Worm (Caenorhabditis elegans) whole organism, mixed stage, embryonic: Measurements from ENCODE around the gene srd-46.

Experiments
- M03D4.4 ChIP-seq: sonication (generic microtip); optimal IDR thresholded peaks from 2 replicates; lab custom pipeline; 2017; ENCODE audit warnings: mild to moderate bottlenecking, missing genetic modification characterization, missing compliant biosample characterization
- bed-3 ChIP-seq: fragments of 200-800 bp; sonication (Bioruptor generic); optimal IDR thresholded peaks from 3 replicates; lab custom pipeline; 2018; ENCODE audit warnings: mild to moderate bottlenecking, missing genetic modification characterization, moderate library complexity, missing compliant biosample characterization
- blmp-1 ChIP-seq: fragments of 150-350 bp; optimal IDR thresholded peaks from 2 replicates; lab custom pipeline; 2014; ENCODE audit warnings: missing biosample characterization, missing genetic modification characterization
- ceh-39 ChIP-seq: fragments of 150-350 bp; optimal IDR thresholded peaks from 2 replicates; lab custom pipeline; 2014; ENCODE audit warnings: missing biosample characterization, missing genetic modification characterization
- ceh-43 ChIP-seq: fragments of 200-800 bp; sonication (Bioruptor generic); optimal IDR thresholded peaks from 2 replicates; lab custom pipeline; 2018; ENCODE audit warnings: mild to moderate bottlenecking, missing genetic modification characterization, moderate library complexity, missing compliant biosample characterization
- ceh-83 ChIP-seq: fragments of 200-800 bp; sonication (Bioruptor generic); optimal IDR thresholded peaks from 2 replicates; lab custom pipeline; 2018; ENCODE audit warnings: mild to moderate bottlenecking, missing genetic modification characterization, missing compliant biosample characterization
- ces-1 ChIP-seq: fragments of 150-350 bp; optimal IDR thresholded peaks from 2 replicates; lab custom pipeline; 2014; ENCODE audit warnings: missing biosample characterization, missing genetic modification reagents, missing genetic modification characterization
- cnd-1 ChIP-seq: fragments of 200-800 bp; sonication (Bioruptor generic); optimal IDR thresholded peaks from 2 replicates; lab custom pipeline; 2018; ENCODE audit warnings: mild to moderate bottlenecking, missing genetic modification characterization, missing compliant biosample characterization
- drap-1 ChIP-seq: fragments of 200-800 bp; sonication (Bioruptor generic); optimal IDR thresholded peaks from 3 replicates; lab custom pipeline; 2018; ENCODE audit warnings: mild to moderate bottlenecking, missing genetic modification characterization, missing compliant biosample characterization
- elt-1 ChIP-seq: sonication (generic microtip); optimal IDR thresholded peaks from 2 replicates; lab custom pipeline; 2017; ENCODE audit warnings: missing genetic modification characterization, mild to moderate bottlenecking, missing compliant biosample characterization, antibody characterized with exemption, moderate library complexity, borderline replicate concordance; ENCODE audit not compliant: insufficient read depth
- elt-3 ChIP-seq: fragments of 150-350 bp; optimal IDR thresholded peaks from 2 replicates; lab custom pipeline; 2014; ENCODE audit warnings: missing biosample characterization, missing genetic modification characterization
- flh-1 ChIP-seq: fragments of 200-800 bp; sonication (Bioruptor generic); optimal IDR thresholded peaks from 2 replicates; lab custom pipeline; 2018; ENCODE audit warnings: mild to moderate bottlenecking, missing genetic modification characterization, moderate library complexity, missing compliant biosample characterization
- ham-2 ChIP-seq: fragments of 200-800 bp; sonication (Bioruptor generic); optimal IDR thresholded peaks from 2 replicates; lab custom pipeline; 2018; ENCODE audit warnings: mild to moderate bottlenecking, missing genetic modification characterization, missing compliant biosample characterization
- hlh-1 ChIP-seq: fragments of 150-350 bp; optimal IDR thresholded peaks from 2 replicates; lab custom pipeline; 2014; ENCODE audit warnings: missing biosample characterization, missing genetic modification reagents, missing genetic modification characterization
- lin-13 ChIP-seq: fragments of 150-350 bp; optimal IDR thresholded peaks from 2 replicates; lab custom pipeline; 2014; ENCODE audit warnings: missing biosample characterization, missing genetic modification characterization
- lin-32 ChIP-seq: fragments of 200-800 bp; sonication (Bioruptor generic); optimal IDR thresholded peaks from 2 replicates; lab custom pipeline; 2018; ENCODE audit warnings: mild to moderate bottlenecking, missing genetic modification characterization, missing compliant biosample characterization
- lsy-2 ChIP-seq: fragments of 150-350 bp; optimal IDR thresholded peaks from 2 replicates; lab custom pipeline; 2014; ENCODE audit warnings: missing biosample characterization, missing genetic modification characterization
- mab-5 ChIP-seq: fragments of 150-350 bp; optimal IDR thresholded peaks from 2 replicates; lab custom pipeline; 2014; ENCODE audit warnings: missing biosample characterization, missing genetic modification characterization
- mep-1 ChIP-seq: fragments of 150-350 bp; optimal IDR thresholded peaks from 2 replicates; lab custom pipeline; 2017; ENCODE audit warnings: missing biosample characterization, missing genetic modification reagents, missing genetic modification characterization, inconsistent platforms
- mls-2 ChIP-seq: sonication (generic microtip); optimal IDR thresholded peaks from 2 replicates; lab custom pipeline; 2016; ENCODE audit warnings: mild to moderate bottlenecking, missing genetic modification characterization, moderate library complexity, missing compliant biosample characterization
- nhr-12 ChIP-seq: fragments of 150-350 bp; optimal IDR thresholded peaks from 2 replicates; lab custom pipeline; 2014; ENCODE audit warnings: missing biosample characterization, missing genetic modification characterization
- nhr-2 ChIP-seq: fragments of 150-350 bp; optimal IDR thresholded peaks from 2 replicates; lab custom pipeline; 2014; ENCODE audit warnings: missing biosample characterization, missing genetic modification characterization
- nhr-237 ChIP-seq: fragments of 150-350 bp; optimal IDR thresholded peaks from 2 replicates; lab custom pipeline; 2014; ENCODE audit warnings: missing biosample characterization, missing genetic modification characterization
- nhr-28 ChIP-seq: fragments of 150-350 bp; optimal IDR thresholded peaks from 2 replicates; lab custom pipeline; 2014; ENCODE audit warnings: missing biosample characterization, missing genetic modification characterization
- nhr-76 ChIP-seq: sonication (generic microtip); optimal IDR thresholded peaks from 2 replicates; lab custom pipeline; 2017; ENCODE audit warnings: missing biosample characterization, missing genetic modification characterization
- pha-4 ChIP-seq: fragments of 150-350 bp; optimal IDR thresholded peaks from 2 replicates; lab custom pipeline; 2018; ENCODE audit warnings: missing biosample characterization, missing genetic modification reagents, missing genetic modification characterization
- sem-2 ChIP-seq: fragments of 200-800 bp; sonication (Bioruptor generic); optimal IDR thresholded peaks from 2 replicates; lab custom pipeline; 2018; ENCODE audit warnings: mild to moderate bottlenecking, missing genetic modification characterization, missing compliant biosample characterization
- snpc-4 ChIP-seq: fragments of 150-350 bp; optimal IDR thresholded peaks from 2 replicates; lab custom pipeline; 2014; ENCODE audit warnings: missing biosample characterization, missing genetic modification characterization
- sptf-1 ChIP-seq: sonication (generic microtip); optimal IDR thresholded peaks from 2 replicates; lab custom pipeline; 2017; ENCODE audit warnings: mild to moderate bottlenecking, missing genetic modification characterization, moderate library complexity, missing compliant biosample characterization
- tbx-8 ChIP-seq: fragments of 200-800 bp; sonication (Bioruptor generic); optimal IDR thresholded peaks from 2 replicates; lab custom pipeline; 2018; ENCODE audit warnings: mild to moderate bottlenecking, missing genetic modification characterization, moderate library complexity, missing compliant biosample characterization
- unc-120 ChIP-seq: sonication (generic microtip); optimal IDR thresholded peaks from 2 replicates; lab custom pipeline; 2017; ENCODE audit warnings: missing genetic modification characterization, missing compliant biosample characterization; ENCODE audit not compliant: poor library complexity, severe bottlenecking
- unc-39 ChIP-seq: fragments of 150-350 bp; optimal IDR thresholded peaks from 2 replicates; lab custom pipeline; 2014; ENCODE audit warnings: missing biosample characterization, missing genetic modification characterization
- unc-62 ChIP-seq: fragments of 150-350 bp; optimal IDR thresholded peaks from 2 replicates; lab custom pipeline; 2014; ENCODE audit warnings: missing biosample characterization, missing genetic modification reagents, missing genetic modification characterization
- zip-8 ChIP-seq: fragments of 150-350 bp; optimal IDR thresholded peaks from 2 replicates; lab custom pipeline; 2014; ENCODE audit warnings: missing biosample characterization, missing genetic modification characterization
- ztf-11 ChIP-seq: fragments of 150-350 bp; optimal IDR thresholded peaks from 2 replicates; lab custom pipeline; 2014; ENCODE audit warnings: missing biosample characterization, missing genetic modification characterization

srd-46 gene

ce11 chrX:12362951-12363486 lies 31.1 kb downstream of the srd-46 start:
- no peak for TF ChIP-seq snpc-4 (tag; lab: Kevin White, UChicago)
- TF ChIP-seq elt-3 (tag; lab: Kevin White, UChicago) = peak; percentile 67
- no peak for TF ChIP-seq lin-13
- no peak for TF ChIP-seq tbx-8 (GFP tag; lab: Kevin White, UChicago)
- peak; percentile 56 for TF ChIP-seq pha-4
- TF ChIP-seq lsy-2 (tag; lab: Kevin White, UChicago) = peak; percentile 81
- TF ChIP-seq ceh-43 (GFP tag; lab: Kevin White, UChicago) = no peak
- peak; percentile 70 for TF ChIP-seq mab-5
- TF ChIP-seq elt-1 (tag; lab: Kevin White, UChicago) = no peak
- no peak for TF ChIP-seq M03D4.4
- TF ChIP-seq nhr-237 (tag; lab: Kevin White, UChicago) = peak; percentile 99
- no peak for TF ChIP-seq unc-39 (tag; lab: Kevin White, UChicago)
- TF ChIP-seq zip-8 (tag; lab: Kevin White, UChicago) = no peak
- TF ChIP-seq sptf-1 (tag; lab: Kevin White, UChicago) = no peak
- no peak for TF ChIP-seq nhr-76 (tag; lab: Kevin White, UChicago)
- no peak for TF ChIP-seq flh-1 (GFP tag; lab: Kevin White, UChicago)
- peak; percentile 36 for TF ChIP-seq ceh-39 (tag; lab: Kevin White, UChicago)
- peak; percentile 62 for TF ChIP-seq ces-1
- no peak for TF ChIP-seq ham-2 (GFP tag; lab: Kevin White, UChicago)
- TF ChIP-seq mep-1 (tag; lab: Kevin White, UChicago) = peak; percentile 49
- TF ChIP-seq nhr-28 (tag; lab: Kevin White, UChicago) = peak; percentile 21
- TF ChIP-seq bed-3 (GFP tag; lab: Kevin White, UChicago) = no peak
- peak; percentile 8 for TF ChIP-seq hlh-1
- no peak for TF ChIP-seq cnd-1 (tag; lab: Kevin White, UChicago)
- TF ChIP-seq blmp-1 (tag; lab: Kevin White, UChicago) = no peak
- peak; percentile 61 for TF ChIP-seq unc-62 (GFP tag; lab: Kevin White, UChicago)
- TF ChIP-seq nhr-12 (tag; lab: Kevin White, UChicago) = no peak
- no peak for TF ChIP-seq lin-32 (GFP tag; lab: Kevin White, UChicago)
- peak; percentile 63 for TF ChIP-seq drap-1
- TF ChIP-seq mls-2 (tag; lab: Kevin White, UChicago) = no peak
- peak; percentile 7 for TF ChIP-seq unc-120 (tag; lab: Kevin White, UChicago)
- no peak for TF ChIP-seq sem-2 (GFP tag; lab: Kevin White, UChicago)
- TF ChIP-seq ztf-11 (tag; lab: Kevin White, UChicago) = no peak
- TF ChIP-seq ceh-83 (GFP tag; lab: Kevin White, UChicago) = no peak
- TF ChIP-seq nhr-2 = peak; percentile 30

- TF ChIP-seq hlh-1 (no peak), ztf-11 (tag; lab: Kevin White, UChicago) (no peak)
Observed at ce11 chrX:12364804-12365203, 32.9 kb downstream of the srd-46 start, which contains the start of gene F19H6.5. Gene F19H6.5 (minus strand): TSS chrX:12364904.

ce11 chrX:12365388-12365787 lies 33.5 kb downstream of the srd-46 start, which contains the start of gene F19H6.4:
Gene F19H6.4 (plus strand): TSS chrX:12365688.
- TF ChIP-seq pha-4 (no peak), elt-3 (tag; lab: Kevin White, UChicago) (no peak), flh-1 (GFP tag; lab: Kevin White, UChicago) (no peak), nhr-76 (tag; lab: Kevin White, UChicago) (no peak), mab-5 (no peak), M03D4.4 (no peak), unc-120 (tag; lab: Kevin White, UChicago) (no peak), ceh-83 (GFP tag; lab: Kevin White, UChicago) (no peak), blmp-1 (tag; lab: Kevin White, UChicago) (no peak), ceh-43 (GFP tag; lab: Kevin White, UChicago) (no peak), mep-1 (tag; lab: Kevin White, UChicago) (no peak), hlh-1 (no peak), lsy-2 (tag; lab: Kevin White, UChicago) (no peak), snpc-4 (tag; lab: Kevin White, UChicago) (no peak), unc-39 (tag; lab: Kevin White, UChicago) (no peak), ceh-39 (tag; lab: Kevin White, UChicago) (no peak), sem-2 (GFP tag; lab: Kevin White, UChicago) (no peak), lin-13 (no peak), tbx-8 (GFP tag; lab: Kevin White, UChicago) (no peak)
